Fruit fly (Drosophila melanogaster) whole organism, prepupa: ENCODE results near the gene Inx2.

Experiments
- Blimp-1 ChIP-seq: fragments of 200-800 bp; sonication (Bioruptor generic); optimal IDR thresholded peaks from 3 replicates; lab custom pipeline; 2017; ENCODE audit warnings: missing biosample characterization, missing genetic modification characterization, mild to moderate bottlenecking, moderate library complexity, missing genetic modification reagents
- CG10631 ChIP-seq: fragments of 200-800 bp; sonication (Bioruptor generic); optimal IDR thresholded peaks from 2 replicates; lab custom pipeline; 2016; ENCODE audit warnings: missing biosample characterization, missing genetic modification characterization
- CG11294 ChIP-seq: fragments of 200-800 bp; sonication (Bioruptor generic); IDR thresholded peaks from 2 replicates; pipeline ENCODE4 v1.3.6; 2022; ENCODE audit warnings: missing biosample characterization, missing genetic modification characterization
- CG11762 ChIP-seq: fragments of 200-800 bp; sonication (Bioruptor generic); optimal IDR thresholded peaks from 3 replicates; lab custom pipeline; 2016; ENCODE audit warnings: missing biosample characterization, missing genetic modification characterization; ENCODE audit not compliant: insufficient read depth
- CG1621 ChIP-seq: fragments of 200-800 bp; sonication (Bioruptor generic); optimal IDR thresholded peaks from 3 replicates; lab custom pipeline; 2018; ENCODE audit warnings: missing biosample characterization, mild to moderate bottlenecking, missing genetic modification characterization
- CG16779 ChIP-seq: fragments of 200-800 bp; sonication (Bioruptor generic); optimal IDR thresholded peaks from 3 replicates; lab custom pipeline; 2017; ENCODE audit warnings: missing biosample characterization, mild to moderate bottlenecking, missing genetic modification characterization
- CG3032 ChIP-seq: fragments of 200-800 bp; optimal IDR thresholded peaks from 2 replicates; lab custom pipeline; 2019; ENCODE audit warnings: missing biosample characterization, mild to moderate bottlenecking, missing genetic modification characterization, moderate library complexity
- CG32006 ChIP-seq: fragments of 200-800 bp; sonication (Bioruptor generic); optimal IDR thresholded peaks from 3 replicates; lab custom pipeline; 2017; ENCODE audit warnings: missing biosample characterization, mild to moderate bottlenecking, missing genetic modification characterization
- CG34406 ChIP-seq: fragments of 200-800 bp; sonication (Bioruptor generic); optimal IDR thresholded peaks from 3 replicates; lab custom pipeline; 2016; ENCODE audit warnings: missing biosample characterization, missing genetic modification characterization
- CG4318 ChIP-seq: fragments of 200-800 bp; sonication (Bioruptor generic); optimal IDR thresholded peaks from 3 replicates; lab custom pipeline; 2017; ENCODE audit warnings: missing biosample characterization, mild to moderate bottlenecking, missing genetic modification characterization
- CG6163 ChIP-seq: fragments of 200-800 bp; sonication (Bioruptor generic); IDR thresholded peaks from 3 replicates; pipeline ENCODE4 v1.3.6; 2022; ENCODE audit warnings: missing biosample characterization, missing genetic modification characterization
- CG6276 ChIP-seq: fragments of 200-800 bp; sonication (Bioruptor generic); optimal IDR thresholded peaks from 2 replicates; lab custom pipeline; 2017; ENCODE audit warnings: missing biosample characterization, mild to moderate bottlenecking, missing genetic modification characterization
- CG6854 ChIP-seq: fragments of 200-800 bp; sonication (Bioruptor generic); optimal IDR thresholded peaks from 2 replicates; lab custom pipeline; 2017; ENCODE audit warnings: missing biosample characterization, mild to moderate bottlenecking, missing genetic modification characterization
- CG7368 ChIP-seq: fragments of 200-800 bp; sonication (Bioruptor generic); optimal IDR thresholded peaks from 3 replicates; lab custom pipeline; 2016; ENCODE audit warnings: missing biosample characterization, missing genetic modification characterization
- CG8119 ChIP-seq: fragments of 200-800 bp; sonication (Bioruptor generic); IDR thresholded peaks from 3 replicates; pipeline ENCODE4 v1.3.6; 2022; ENCODE audit warnings: missing biosample characterization, missing genetic modification characterization
- CG8632 ChIP-seq: fragments of 200-800 bp; sonication (Bioruptor generic); optimal IDR thresholded peaks from 3 replicates; lab custom pipeline; 2016; ENCODE audit warnings: missing biosample characterization, missing genetic modification characterization
- CG9139 ChIP-seq: fragments of 200-800 bp; sonication (Bioruptor generic); optimal IDR thresholded peaks from 3 replicates; lab custom pipeline; 2017; ENCODE audit warnings: missing biosample characterization, mild to moderate bottlenecking, missing genetic modification characterization
- Eip75B ChIP-seq: fragments of 200-800 bp; sonication (Bioruptor generic); optimal IDR thresholded peaks from 3 replicates; lab custom pipeline; 2016; ENCODE audit warnings: missing biosample characterization, missing genetic modification characterization
- Eip78C ChIP-seq: fragments of 200-800 bp; sonication (Bioruptor generic); peaks from one replicate; lab custom pipeline; 2016; ENCODE audit warnings: missing biosample characterization, missing genetic modification characterization
- Eip93F ChIP-seq: fragments of 200-800 bp; sonication (Bioruptor generic); optimal IDR thresholded peaks from 2 replicates; lab custom pipeline; 2016; ENCODE audit warnings: missing biosample characterization, mild to moderate bottlenecking, missing genetic modification characterization
- Ets96B ChIP-seq: fragments of 200-800 bp; optimal IDR thresholded peaks from 2 replicates; lab custom pipeline; 2019; ENCODE audit warnings: missing biosample characterization, mild to moderate bottlenecking, missing genetic modification characterization, moderate library complexity
- Gug ChIP-seq: fragments of 200-800 bp; sonication (Bioruptor generic); IDR thresholded peaks from 2 replicates; pipeline ENCODE4 v1.3.6; 2022; ENCODE audit warnings: missing biosample characterization, missing genetic modification characterization
- Hr39 ChIP-seq: fragments of 200-800 bp; sonication (Bioruptor generic); optimal IDR thresholded peaks from 2 replicates; lab custom pipeline; 2016; ENCODE audit warnings: missing biosample characterization, missing genetic modification characterization
- Lpt ChIP-seq: fragments of 200-800 bp; sonication (Bioruptor generic); optimal IDR thresholded peaks from 3 replicates; lab custom pipeline; 2016; ENCODE audit warnings: missing biosample characterization, missing genetic modification characterization
- OdsH ChIP-seq: fragments of 200-800 bp; sonication (Bioruptor generic); optimal IDR thresholded peaks from 3 replicates; lab custom pipeline; 2016; ENCODE audit warnings: missing biosample characterization, missing genetic modification characterization
- Smox ChIP-seq: fragments of 200-800 bp; sonication (Bioruptor generic); optimal IDR thresholded peaks from 3 replicates; lab custom pipeline; 2016; ENCODE audit warnings: missing biosample characterization, missing genetic modification characterization
- Sox102F ChIP-seq: fragments of 200-800 bp; sonication (Bioruptor generic); optimal IDR thresholded peaks from 2 replicates; lab custom pipeline; 2016; ENCODE audit warnings: missing biosample characterization, mild to moderate bottlenecking, missing genetic modification characterization
- Sox15 ChIP-seq: fragments of 200-800 bp; sonication (Bioruptor generic); optimal IDR thresholded peaks from 3 replicates; lab custom pipeline; 2016; ENCODE audit warnings: missing biosample characterization, missing genetic modification characterization
- acj6 ChIP-seq: fragments of 200-800 bp; sonication (Bioruptor generic); optimal IDR thresholded peaks from 3 replicates; lab custom pipeline; 2016; ENCODE audit warnings: missing biosample characterization, missing genetic modification characterization
- cyc ChIP-seq: fragments of 200-800 bp; sonication (Bioruptor generic); optimal IDR thresholded peaks from 3 replicates; lab custom pipeline; 2016; ENCODE audit warnings: missing biosample characterization, missing genetic modification characterization
- dac ChIP-seq: fragments of 200-800 bp; sonication (Bioruptor generic); optimal IDR thresholded peaks from 2 replicates; lab custom pipeline; 2017; ENCODE audit warnings: missing biosample characterization, mild to moderate bottlenecking, missing genetic modification characterization
- eg ChIP-seq: fragments of 200-800 bp; sonication (Bioruptor generic); IDR thresholded peaks from 3 replicates; pipeline ENCODE4 v1.3.6; 2022; ENCODE audit warnings: missing biosample characterization, missing genetic modification characterization
- fd59A ChIP-seq: fragments of 200-800 bp; sonication (Bioruptor generic); optimal IDR thresholded peaks from 2 replicates; lab custom pipeline; 2017; ENCODE audit warnings: missing biosample characterization, mild to moderate bottlenecking, missing genetic modification characterization, missing genetic modification reagents
- fd85E ChIP-seq: fragments of 200-800 bp; sonication (Bioruptor generic); optimal IDR thresholded peaks from 3 replicates; lab custom pipeline; 2016; ENCODE audit warnings: missing biosample characterization, missing genetic modification characterization
- fkh ChIP-seq: fragments of 200-800 bp; sonication (Bioruptor generic); optimal IDR thresholded peaks from 3 replicates; lab custom pipeline; 2017; ENCODE audit warnings: missing biosample characterization, mild to moderate bottlenecking, missing genetic modification characterization, moderate library complexity
- lz ChIP-seq: fragments of 200-800 bp; sonication (Bioruptor generic); optimal IDR thresholded peaks from 3 replicates; lab custom pipeline; 2016; ENCODE audit warnings: missing biosample characterization, missing genetic modification characterization
- net ChIP-seq: fragments of 200-800 bp; sonication (Bioruptor generic); optimal IDR thresholded peaks from 3 replicates; lab custom pipeline; 2016; ENCODE audit warnings: missing biosample characterization, missing genetic modification characterization
- pdm3 ChIP-seq: fragments of 200-800 bp; sonication (Bioruptor generic); optimal IDR thresholded peaks from 3 replicates; lab custom pipeline; 2016; ENCODE audit warnings: missing biosample characterization, missing genetic modification characterization
- salr ChIP-seq, 2 experiments: fragments of 200-800 bp; sonication (Bioruptor generic); optimal IDR thresholded peaks; 3 replicates each; lab custom pipeline; 2016 to 2018; ENCODE audit warnings: missing biosample characterization in 2 of 2, missing genetic modification characterization in 2 of 2, mild to moderate bottlenecking in 1 of 2
- spab ChIP-seq: fragments of 200-800 bp; sonication (Bioruptor generic); optimal IDR thresholded peaks from 2 replicates; lab custom pipeline; 2017; ENCODE audit warnings: missing biosample characterization, mild to moderate bottlenecking, missing genetic modification characterization, missing genetic modification reagents
- ss ChIP-seq, 2 experiments: fragments of 200-800 bp; sonication (Bioruptor generic); optimal IDR thresholded peaks; 2 replicates in 1 of 2; 3 replicates in 1 of 2; lab custom pipeline; 2017 to 2018; ENCODE audit warnings: mild to moderate bottlenecking in 2 of 2, missing biosample characterization in 2 of 2, missing genetic modification characterization in 2 of 2, moderate library complexity in 1 of 2
- svp ChIP-seq: fragments of 200-800 bp; sonication (Bioruptor generic); peaks from one replicate; lab custom pipeline; 2016; ENCODE audit warnings: missing biosample characterization, missing genetic modification characterization
- topi ChIP-seq: fragments of 200-800 bp; sonication (Bioruptor generic); optimal IDR thresholded peaks from 3 replicates; lab custom pipeline; 2016; ENCODE audit warnings: missing biosample characterization, missing genetic modification characterization
- vri ChIP-seq: fragments of 200-800 bp; sonication (Bioruptor generic); optimal IDR thresholded peaks from 3 replicates; lab custom pipeline; 2016; ENCODE audit warnings: missing biosample characterization, mild to moderate bottlenecking, missing genetic modification characterization

Inx2 gene

DNA sequence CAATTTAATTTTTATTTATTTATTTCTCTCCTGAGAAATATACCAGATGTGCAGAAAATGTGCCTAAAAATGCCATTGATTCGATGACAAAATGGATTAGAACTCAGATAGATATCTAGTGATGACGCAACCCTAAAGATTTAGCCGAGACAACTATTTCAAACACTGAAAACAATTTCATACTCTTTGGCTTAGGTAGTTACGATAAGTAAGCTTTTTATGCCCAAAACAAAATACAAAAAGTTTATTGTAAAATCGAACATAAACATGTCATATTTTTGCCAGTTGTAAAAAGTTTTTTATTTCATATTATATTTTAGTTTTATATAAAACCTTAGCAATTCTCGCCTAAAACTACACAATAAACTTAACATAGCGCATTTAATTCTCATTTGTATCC lies 25.1 kb upstream of the Inx2 start, which contains the start of gene CG3040 (continued):
- TF ChIP-seq CG8119 (GFP tag; lab: Robert Waterston, UW), result peak; percentile 29; the same call in 2 of the 3 replicates
- peak; percentile 32 for TF ChIP-seq CG10631 (GFP tag; lab: Kevin White, UChicago)
- peak; percentile 41 for TF ChIP-seq Smox (GFP tag; lab: Kevin White, UChicago)
- peak; percentile 42 for TF ChIP-seq pdm3 (GFP tag; lab: Kevin White, UChicago)
- no peak for TF ChIP-seq CG7368 (GFP tag; lab: Kevin White, UChicago)
- TF ChIP-seq CG6163 (GFP tag; lab: Robert Waterston, UW), result peak; percentile 39; the same call in 1 of the 3 replicates
- peak; percentile 31 for TF ChIP-seq CG3032 (tag; lab: Kevin White, UChicago)
- no peak for TF ChIP-seq Sox102F (GFP tag; lab: Kevin White, UChicago)
- TF ChIP-seq net (GFP tag; lab: Kevin White, UChicago), result no peak
- peak; percentile 13 for TF ChIP-seq cyc
- peak; percentile 21 for TF ChIP-seq lz (GFP tag; lab: Kevin White, UChicago)
- TF ChIP-seq eg (GFP tag; lab: Robert Waterston, UW), result peak; percentile 67; the same call in 2 of the 3 replicates
- peak; percentile 66 for TF ChIP-seq Eip78C
- no peak for TF ChIP-seq fd85E (GFP tag; lab: Kevin White, UChicago)
- no peak for TF ChIP-seq CG11294 (GFP tag; lab: Robert Waterston, UW)
- TF ChIP-seq CG9139 (GFP tag; lab: Kevin White, UChicago), result no peak
- no peak for TF ChIP-seq acj6
- TF ChIP-seq Eip93F, result no peak
- peak; percentile 54 for TF ChIP-seq svp (GFP tag; lab: Kevin White, UChicago)
- no peak for TF ChIP-seq Gug (GFP tag; lab: Robert Waterston, UW)
- TF ChIP-seq CG6276, result no peak
- TF ChIP-seq fkh, result peak; percentile 34
- no peak for TF ChIP-seq CG11762 (GFP tag; lab: Kevin White, UChicago)
- TF ChIP-seq dac (GFP tag; lab: Kevin White, UChicago), result no peak
- peak; percentile 0 for TF ChIP-seq CG32006 (GFP tag; lab: Kevin White, UChicago)
- no peak for TF ChIP-seq Lpt (GFP tag; lab: Kevin White, UChicago)
- no peak for TF ChIP-seq Sox15 (GFP tag; lab: Kevin White, UChicago)

DNA sequence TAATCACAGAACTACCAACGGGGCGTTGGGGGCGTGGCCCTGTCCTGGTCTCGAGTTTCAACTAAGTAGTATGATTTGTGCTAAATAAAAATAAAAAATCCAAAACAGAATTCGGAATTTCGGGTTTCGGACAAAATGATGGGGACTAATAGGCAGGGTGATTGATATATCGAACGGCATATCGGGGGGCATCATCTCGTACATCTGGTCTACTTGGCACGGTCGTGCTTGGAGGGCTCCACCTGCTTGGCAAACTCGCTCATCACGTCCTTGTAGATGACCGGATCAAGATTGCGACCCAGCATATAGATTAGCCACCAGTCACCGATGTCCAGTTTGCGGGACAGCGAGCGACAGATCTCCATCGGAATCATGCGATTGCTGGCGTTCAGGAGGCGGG lies 24.3 kb upstream of the Inx2 start:
- peak; percentile 61 for TF ChIP-seq svp (GFP tag; lab: Kevin White, UChicago)
- no peak for TF ChIP-seq cyc
- TF ChIP-seq vri, result no peak

DNA sequence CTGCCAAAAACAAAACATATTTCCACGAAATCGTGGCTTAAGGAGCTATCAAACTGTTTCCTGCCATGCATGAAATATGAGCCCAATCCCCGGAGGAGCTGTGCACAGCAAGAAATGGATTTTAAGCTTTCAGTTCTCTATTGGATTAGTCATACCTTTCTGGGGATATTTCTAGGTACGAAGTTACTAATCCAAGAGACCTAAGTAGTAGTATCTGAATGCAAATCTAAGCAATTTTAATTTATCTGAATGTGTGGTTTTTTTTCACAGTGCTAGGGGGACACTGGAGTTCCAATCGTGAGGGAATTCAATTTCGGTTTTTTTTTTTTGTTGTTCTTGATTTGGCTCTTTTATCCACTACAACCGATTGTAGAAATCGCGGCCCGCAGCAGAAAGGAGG lies 22.1 kb upstream of the Inx2 start:
- peak; percentile 36 for TF ChIP-seq CG32006 (GFP tag; lab: Kevin White, UChicago)
- TF ChIP-seq svp (GFP tag; lab: Kevin White, UChicago), result peak; percentile 76
- TF ChIP-seq CG4318 (GFP tag; lab: Kevin White, UChicago), result no peak
- TF ChIP-seq vri, result peak; percentile 12
- TF ChIP-seq topi (GFP tag; lab: Kevin White, UChicago), result peak; percentile 36
- no peak for TF ChIP-seq CG6854
- no peak for TF ChIP-seq fkh
- no peak for TF ChIP-seq Lpt (GFP tag; lab: Kevin White, UChicago)
- peak; percentile 20 for TF ChIP-seq CG1621 (tag; lab: Kevin White, UChicago)
- TF ChIP-seq CG3032 (tag; lab: Kevin White, UChicago), result peak; percentile 53
- no peak for TF ChIP-seq Sox15 (GFP tag; lab: Kevin White, UChicago)
- peak; percentile 54 for TF ChIP-seq acj6
- no peak for TF ChIP-seq fd85E (GFP tag; lab: Kevin White, UChicago)
- TF ChIP-seq Eip75B, result peak; percentile 21
- TF ChIP-seq CG34406 (GFP tag; lab: Kevin White, UChicago), result no peak
- peak in 1 of 2 experiments; percentile 52 for TF ChIP-seq ss (GFP tag; optimal IDR thresholded peaks at IDR 0.05; lab: Kevin White, UChicago)
- TF ChIP-seq CG16779, result no peak
- TF ChIP-seq lz (GFP tag; lab: Kevin White, UChicago), result peak; percentile 26
- TF ChIP-seq eg (GFP tag; lab: Robert Waterston, UW), result peak; percentile 28; the same call in 1 of the 3 replicates
- peak; percentile 31 for TF ChIP-seq Hr39
- 0 out of 3 replicates have a peak, but pooled peaks have one; percentile 28 for TF ChIP-seq CG8119 (GFP tag; lab: Robert Waterston, UW)
- TF ChIP-seq CG8632 (GFP tag; lab: Kevin White, UChicago), result peak; percentile 0
- TF ChIP-seq spab (GFP tag; lab: Kevin White, UChicago), result peak; percentile 27
- peak; percentile 13 for TF ChIP-seq net (GFP tag; lab: Kevin White, UChicago)
- peak; percentile 38 for TF ChIP-seq Ets96B
- no peak for TF ChIP-seq Blimp-1 (GFP tag; lab: Kevin White, UChicago)
- TF ChIP-seq fd59A (GFP tag; lab: Kevin White, UChicago), result peak; percentile 13
- no peak for TF ChIP-seq salr (GFP tag; optimal IDR thresholded peaks at IDR 0.05; lab: Kevin White, UChicago)
- TF ChIP-seq Smox (GFP tag; lab: Kevin White, UChicago), result peak; percentile 24
- TF ChIP-seq Eip78C, result peak; percentile 79
- no peak for TF ChIP-seq Eip93F
- TF ChIP-seq CG6163 (GFP tag; lab: Robert Waterston, UW), result peak; percentile 66; the same call in 2 of the 3 replicates
- no peak for TF ChIP-seq CG6276
- peak; percentile 47 for TF ChIP-seq OdsH
- no peak for TF ChIP-seq CG11762 (GFP tag; lab: Kevin White, UChicago)
